Fruit fly (Drosophila melanogaster) whole organism, embryonic: ENCODE results near the gene CG13108.

Source experiments
- CG10431 ChIP-seq: fragments of 200-800 bp; sonication (Bioruptor generic); optimal IDR thresholded peaks from 3 replicates; lab custom pipeline; 2018; ENCODE audit warnings: missing biosample characterization, mild to moderate bottlenecking, missing genetic modification characterization
- CG11093 ChIP-seq: fragments of 200-800 bp; sonication (Bioruptor generic); IDR thresholded peaks from 3 replicates; pipeline ENCODE4 v1.3.6; 2022; ENCODE audit warnings: missing biosample characterization, missing genetic modification characterization
- CG11695 ChIP-seq: fragments of 200-800 bp; sonication (Bioruptor generic); IDR thresholded peaks from 3 replicates; pipeline ENCODE4 v1.3.6; 2022; ENCODE audit warnings: missing biosample characterization, missing genetic modification characterization
- CG12769 ChIP-seq: fragments of 200-800 bp; sonication (Bioruptor generic); optimal IDR thresholded peaks from 2 replicates; lab custom pipeline; 2019; ENCODE audit warnings: missing biosample characterization, mild to moderate bottlenecking, missing genetic modification characterization, moderate library complexity
- CG13424 ChIP-seq: fragments of 200-800 bp; sonication (Bioruptor generic); optimal IDR thresholded peaks from 2 replicates; lab custom pipeline; 2019; ENCODE audit warnings: missing biosample characterization, mild to moderate bottlenecking, missing genetic modification characterization, moderate library complexity
- CG14710 ChIP-seq: fragments of 200-800 bp; sonication (Bioruptor generic); optimal IDR thresholded peaks from 3 replicates; lab custom pipeline; 2019; ENCODE audit warnings: missing biosample characterization, mild to moderate bottlenecking, missing genetic modification characterization, moderate library complexity
- CG15073 ChIP-seq: fragments of 200-800 bp; sonication (Bioruptor generic); optimal IDR thresholded peaks from 2 replicates; lab custom pipeline; 2016; ENCODE audit warnings: missing biosample characterization, missing genetic modification characterization
- CG30020 ChIP-seq: fragments of 200-800 bp; optimal IDR thresholded peaks from 2 replicates; lab custom pipeline; 2019; ENCODE audit warnings: missing biosample characterization, mild to moderate bottlenecking, missing genetic modification characterization, moderate library complexity
- CG3726 ChIP-seq: fragments of 200-800 bp; sonication (Bioruptor generic); IDR thresholded peaks from 3 replicates; pipeline ENCODE4, ENCODE4 v1.3.6; 2022; ENCODE audit warnings: missing biosample characterization, missing genetic modification characterization
- CG4328 ChIP-seq: fragments of 200-800 bp; sonication (Bioruptor generic); optimal IDR thresholded peaks from 3 replicates; lab custom pipeline; 2017; ENCODE audit warnings: missing biosample characterization, missing genetic modification reagents, missing genetic modification characterization
- CG5245 ChIP-seq: fragments of 200-800 bp; sonication (Bioruptor generic); optimal IDR thresholded peaks from 3 replicates; lab custom pipeline; 2016; ENCODE audit warnings: missing biosample characterization, missing genetic modification characterization
- CG5953 ChIP-seq: fragments of 200-800 bp; sonication (Bioruptor generic); IDR thresholded peaks from 2 replicates; pipeline ENCODE4 v1.3.6; 2022; ENCODE audit warnings: missing biosample characterization, missing genetic modification characterization
- CG6272 ChIP-seq: fragments of 200-800 bp; sonication (Bioruptor generic); IDR thresholded peaks from 2 replicates; pipeline ENCODE4 v1.3.6; 2022; ENCODE audit warnings: missing biosample characterization, missing genetic modification characterization
- CG6654 ChIP-seq: fragments of 200-800 bp; sonication (Bioruptor generic); optimal IDR thresholded peaks from 2 replicates; lab custom pipeline; 2017; ENCODE audit warnings: missing biosample characterization, mild to moderate bottlenecking, missing genetic modification characterization
- CG6765 ChIP-seq: fragments of 200-800 bp; sonication (Bioruptor generic); optimal IDR thresholded peaks from 3 replicates; lab custom pipeline; 2017; ENCODE audit warnings: missing biosample characterization, mild to moderate bottlenecking, missing genetic modification characterization
- CG6813 ChIP-seq: fragments of 200-800 bp; sonication (Bioruptor generic); optimal IDR thresholded peaks from 2 replicates; lab custom pipeline; 2017; ENCODE audit warnings: missing biosample characterization, missing genetic modification characterization, mild to moderate bottlenecking, moderate library complexity, missing genetic modification reagents
- Chrac-16 ChIP-seq: fragments of 200-800 bp; sonication (Bioruptor generic); optimal IDR thresholded peaks from 3 replicates; lab custom pipeline; 2016; ENCODE audit warnings: missing biosample characterization, missing genetic modification characterization
- Deaf1 ChIP-seq: fragments of 200-800 bp; optimal IDR thresholded peaks from 3 replicates; lab custom pipeline; 2019; ENCODE audit warnings: missing biosample characterization, mild to moderate bottlenecking, missing genetic modification characterization, moderate library complexity
- Dip2 ChIP-seq: fragments of 200-800 bp; sonication (Bioruptor generic); IDR thresholded peaks from 2 replicates; pipeline ENCODE4 v1.3.6; 2022; ENCODE audit warnings: missing biosample characterization, missing genetic modification characterization
- Dll ChIP-seq: fragments of 200-800 bp; sonication (Bioruptor generic); IDR thresholded peaks from 4 replicates; pipeline ENCODE4 v1.3.6; 2022; ENCODE audit warnings: missing biosample characterization, missing genetic modification characterization; ENCODE audit not compliant: partially characterized antibody
- Doc3 ChIP-seq: fragments of 200-800 bp; sonication (Bioruptor generic); IDR thresholded peaks from 3 replicates; pipeline ENCODE4 v1.3.6; 2022; ENCODE audit warnings: missing biosample characterization, missing genetic modification characterization; ENCODE audit not compliant: partially characterized antibody
- HLH3B ChIP-seq: fragments of 200-800 bp; sonication (Bioruptor generic); IDR thresholded peaks from 2 replicates; pipeline ENCODE4 v1.3.6; 2022; ENCODE audit warnings: missing biosample characterization, missing genetic modification characterization
- MBD-R2 ChIP-seq: fragments of 200-800 bp; sonication (Bioruptor generic); IDR thresholded peaks from 2 replicates; pipeline ENCODE4 v1.3.6; 2022; ENCODE audit warnings: missing biosample characterization, missing genetic modification characterization
- Nf-YA ChIP-seq: fragments of 200-800 bp; sonication (Bioruptor generic); IDR thresholded peaks from 2 replicates; pipeline ENCODE4 v1.3.6; 2022; ENCODE audit warnings: missing biosample characterization, missing genetic modification characterization
- PHDP ChIP-seq: fragments of 200-800 bp; sonication (Bioruptor generic); optimal IDR thresholded peaks from 3 replicates; lab custom pipeline; 2018; ENCODE audit warnings: missing biosample characterization, mild to moderate bottlenecking, missing genetic modification characterization, moderate library complexity
- Scr ChIP-seq: fragments of 200-800 bp; sonication (Bioruptor generic); IDR thresholded peaks from 2 replicates; pipeline ENCODE4 v1.3.6; 2022; ENCODE audit warnings: missing biosample characterization, missing genetic modification characterization; ENCODE audit not compliant: partially characterized antibody
- Tbp ChIP-seq: fragments of >200 bp; optimal IDR thresholded peaks from 2 replicates; lab custom pipeline; 2018; ENCODE audit warnings: missing biosample characterization, missing genetic modification characterization
- Xbp1 ChIP-seq: fragments of 200-800 bp; sonication (Bioruptor generic); optimal IDR thresholded peaks from 3 replicates; lab custom pipeline; 2016; ENCODE audit warnings: missing biosample characterization, mild to moderate bottlenecking, missing genetic modification characterization
- Xrp1 ChIP-seq: fragments of 200-800 bp; sonication (Bioruptor generic); IDR thresholded peaks from 2 replicates; pipeline ENCODE4 v1.3.6; 2022; ENCODE audit warnings: missing biosample characterization, missing genetic modification characterization
- YL-1 ChIP-seq: fragments of 200-800 bp; sonication (Bioruptor generic); optimal IDR thresholded peaks from 3 replicates; lab custom pipeline; 2017; ENCODE audit warnings: missing biosample characterization, mild to moderate bottlenecking, missing genetic modification characterization
- bbx ChIP-seq: fragments of 200-800 bp; sonication (Bioruptor generic); IDR thresholded peaks from 2 replicates; pipeline ENCODE4 v1.3.6; 2022; ENCODE audit warnings: missing biosample characterization, missing genetic modification characterization; ENCODE audit not compliant: partially characterized antibody
- bowl ChIP-seq: fragments of 200-800 bp; sonication (Bioruptor generic); IDR thresholded peaks from 2 replicates; pipeline ENCODE4 v1.3.6; 2022; ENCODE audit warnings: missing biosample characterization, missing genetic modification characterization
- br ChIP-seq: fragments of >200 bp; optimal IDR thresholded peaks from 2 replicates; lab custom pipeline; 2017
- chn ChIP-seq: fragments of 200-800 bp; sonication (Bioruptor generic); optimal IDR thresholded peaks from 2 replicates; lab custom pipeline; 2016; ENCODE audit warnings: missing biosample characterization, missing genetic modification characterization
- ci ChIP-seq: fragments of 200-800 bp; sonication (Bioruptor generic); IDR thresholded peaks from 3 replicates; pipeline ENCODE4 v1.3.6; 2022; ENCODE audit warnings: missing biosample characterization, missing genetic modification characterization
- corto ChIP-seq: fragments of 200-800 bp; sonication (Bioruptor generic); optimal IDR thresholded peaks from 2 replicates; lab custom pipeline; 2016; ENCODE audit warnings: missing biosample characterization, mild to moderate bottlenecking, missing genetic modification characterization, moderate library complexity
- dmrt11E ChIP-seq: fragments of 200-800 bp; sonication (Bioruptor generic); optimal IDR thresholded peaks from 3 replicates; lab custom pipeline; 2018; ENCODE audit warnings: missing biosample characterization, mild to moderate bottlenecking, missing genetic modification characterization, moderate library complexity
- dysf ChIP-seq: fragments of 200-800 bp; sonication (Bioruptor generic); IDR thresholded peaks from 3 replicates; pipeline ENCODE4 v1.3.6; 2022; ENCODE audit warnings: missing biosample characterization, missing genetic modification characterization
- en ChIP-seq: fragments of 200-800 bp; sonication (Bioruptor generic); optimal IDR thresholded peaks from 2 replicates; lab custom pipeline; 2016; ENCODE audit warnings: missing biosample characterization, missing genetic modification characterization
- fd102C ChIP-seq: fragments of 200-800 bp; sonication (Bioruptor generic); optimal IDR thresholded peaks from 2 replicates; lab custom pipeline; 2018; ENCODE audit warnings: missing biosample characterization, mild to moderate bottlenecking, missing genetic modification characterization, moderate library complexity
- gce ChIP-seq: fragments of 200-800 bp; sonication (Bioruptor generic); IDR thresholded peaks from 3 replicates; pipeline ENCODE4 v1.3.6; 2022; ENCODE audit warnings: missing biosample characterization, missing genetic modification characterization
- kni ChIP-seq: fragments of 200-800 bp; sonication (Bioruptor generic); optimal IDR thresholded peaks from 3 replicates; lab custom pipeline; 2017; ENCODE audit warnings: mild to moderate bottlenecking, missing biosample characterization, missing genetic modification reagents, missing genetic modification characterization
- nerfin-1 ChIP-seq: fragments of 200-800 bp; sonication (Bioruptor generic); optimal IDR thresholded peaks from 3 replicates; lab custom pipeline; 2019; ENCODE audit warnings: missing biosample characterization, mild to moderate bottlenecking, missing genetic modification characterization, moderate library complexity
- pros ChIP-seq: fragments of 200-800 bp; sonication (Bioruptor generic); optimal IDR thresholded peaks from 3 replicates; lab custom pipeline; 2019; ENCODE audit warnings: missing biosample characterization, mild to moderate bottlenecking, missing genetic modification characterization, moderate library complexity
- sens ChIP-seq: fragments of 200-800 bp; sonication (Bioruptor generic); peaks from one replicate; lab custom pipeline; 2016; ENCODE audit warnings: missing biosample characterization, missing genetic modification characterization
- stwl ChIP-seq: fragments of 200-800 bp; sonication (Bioruptor generic); optimal IDR thresholded peaks from 3 replicates; lab custom pipeline; 2018; ENCODE audit warnings: missing biosample characterization, mild to moderate bottlenecking, missing genetic modification characterization, moderate library complexity
- tap ChIP-seq: fragments of 200-800 bp; optimal IDR thresholded peaks from 3 replicates; lab custom pipeline; 2019; ENCODE audit warnings: missing biosample characterization, mild to moderate bottlenecking, missing genetic modification characterization, moderate library complexity
- tll ChIP-seq, 2 experiments: fragments of 200-800 bp in 1 of 2; fragments of >200 bp in 1 of 2; sonication (Bioruptor generic) in 1 of 2; optimal IDR thresholded peaks; 2 replicates each; lab custom pipeline; 2017 to 2019; ENCODE audit warnings: missing biosample characterization in 2 of 2, missing genetic modification characterization in 2 of 2, mild to moderate bottlenecking in 1 of 2, moderate library complexity in 1 of 2
- usp ChIP-seq: fragments of >200 bp; optimal IDR thresholded peaks from 2 replicates; lab custom pipeline; 2017; ENCODE audit warnings: missing biosample characterization, missing genetic modification characterization
- vfl ChIP-seq: fragments of 200-800 bp; sonication (Bioruptor generic); optimal IDR thresholded peaks from 2 replicates; lab custom pipeline; 2016; ENCODE audit warnings: missing biosample characterization, missing genetic modification characterization

The CG13108 gene

dm6 chr2L:9166399-9166980, 2.5 kb downstream of the CG13108 start, which contains the start of the genes CG9586 and tai (continued):
- peak; percentile 90 for TF ChIP-seq CG13424 (tag; lab: Kevin White, UChicago)
- peak; percentile 91 for TF ChIP-seq ci (GFP tag; lab: Robert Waterston, UW)
- TF ChIP-seq CG6813 (GFP tag; lab: Kevin White, UChicago), result peak; percentile 74
- TF ChIP-seq fd102C, result no peak
- TF ChIP-seq CG6765 (GFP tag; lab: Kevin White, UChicago), result peak; percentile 76
- peak; percentile 88 for TF ChIP-seq dmrt11E
- TF ChIP-seq CG3726 (GFP tag; lab: Robert Waterston, UW), result no peak
- TF ChIP-seq bbx (GFP tag; lab: Robert Waterston, UW), result peak; percentile 45; the same call in 1 of the 2 replicates
- peak; percentile 46; the same call in 1 of the 2 replicates for TF ChIP-seq CG5953 (GFP tag; lab: Robert Waterston, UW)
- TF ChIP-seq dysf (GFP tag; lab: Robert Waterston, UW), result peak; percentile 77; the same call in 2 of the 3 replicates
- TF ChIP-seq gce (GFP tag; lab: Robert Waterston, UW), result no peak
- TF ChIP-seq sens, result peak; percentile 84
- TF ChIP-seq stwl (tag; lab: Kevin White, UChicago), result peak; percentile 88
- peak; percentile 77 for TF ChIP-seq corto (GFP tag; lab: Kevin White, UChicago)
- TF ChIP-seq MBD-R2 (GFP tag; lab: Robert Waterston, UW), result peak; percentile 86
- TF ChIP-seq CG6654 (GFP tag; lab: Kevin White, UChicago), result peak; percentile 45
- peak; percentile 76 for TF ChIP-seq HLH3B (GFP tag; lab: Robert Waterston, UW)
- peak; percentile 58 for TF ChIP-seq CG30020 (tag; lab: Kevin White, UChicago)
- TF ChIP-seq chn (GFP tag; lab: Kevin White, UChicago), result peak; percentile 69
- peak; percentile 80 for TF ChIP-seq CG11695 (GFP tag; lab: Robert Waterston, UW)
- no peak for TF ChIP-seq Tbp (GFP tag; lab: Kevin White, UChicago)
- TF ChIP-seq Doc3 (GFP tag; lab: Robert Waterston, UW), result peak; percentile 47; the same call in 1 of the 3 replicates
- TF ChIP-seq PHDP (tag; lab: Kevin White, UChicago), result peak; percentile 88
- 0 out of 3 replicates have a peak, but pooled peaks have one; percentile 39 for TF ChIP-seq CG11093 (GFP tag; lab: Robert Waterston, UW)
- no peak for TF ChIP-seq en (GFP tag; lab: Kevin White, UChicago)
- peak; percentile 94 for TF ChIP-seq Xrp1 (GFP tag; lab: Robert Waterston, UW)
- no peak for TF ChIP-seq Dip2
- TF ChIP-seq br (lab: Kevin White, UChicago), result no peak
- TF ChIP-seq CG15073 (GFP tag; lab: Kevin White, UChicago), result peak; percentile 54
- TF ChIP-seq tll (GFP tag; optimal IDR thresholded peaks at IDR 0.05; lab: Kevin White, UChicago), result peak in 1 of 2 experiments; percentile 66
- peak; percentile 71 for TF ChIP-seq vfl (GFP tag; lab: Kevin White, UChicago)
- TF ChIP-seq CG4328 (GFP tag; lab: Kevin White, UChicago), result peak; percentile 75
- peak; percentile 54; the same call in 2 of the 4 replicates for TF ChIP-seq Dll
- TF ChIP-seq CG6272 (GFP tag; lab: Robert Waterston, UW), result peak; percentile 73; the same call in 1 of the 2 replicates
- TF ChIP-seq Scr (GFP tag; lab: Robert Waterston, UW), result peak; percentile 47
- TF ChIP-seq Deaf1, result peak; percentile 47
- TF ChIP-seq Chrac-16 (GFP tag; lab: Kevin White, UChicago), result peak; percentile 88
- peak; percentile 62 for TF ChIP-seq YL-1 (GFP tag; lab: Kevin White, UChicago)
- TF ChIP-seq CG12769 (tag; lab: Kevin White, UChicago), result peak; percentile 32
- TF ChIP-seq CG10431 (GFP tag; lab: Kevin White, UChicago), result peak; percentile 5
- peak; percentile 83 for TF ChIP-seq tap (tag; lab: Kevin White, UChicago)
- TF ChIP-seq CG14710 (tag; lab: Kevin White, UChicago), result peak; percentile 93
- TF ChIP-seq CG5245 (GFP tag; lab: Kevin White, UChicago), result peak; percentile 78
- peak; percentile 75 for TF ChIP-seq nerfin-1 (tag; lab: Kevin White, UChicago)
- no peak for TF ChIP-seq Nf-YA (GFP tag; lab: Robert Waterston, UW)
- TF ChIP-seq Xbp1, result peak; percentile 89
- peak; percentile 45 for TF ChIP-seq kni (GFP tag; lab: Kevin White, UChicago)
- no peak for TF ChIP-seq usp (GFP tag; lab: Kevin White, UChicago)
- TF ChIP-seq pros (GFP tag; lab: Kevin White, UChicago), result no peak
- peak; percentile 73; the same call in 1 of the 2 replicates for TF ChIP-seq bowl (GFP tag; lab: Robert Waterston, UW)
